Worm (Caenorhabditis elegans) whole organism, early embryonic: Measurements from ENCODE around the gene sdz-31.

Experiments used
- B0310.2 ChIP-seq: sonication (generic microtip); optimal IDR thresholded peaks from 2 replicates; lab custom pipeline; 2016; ENCODE audit warnings: mild to moderate bottlenecking, missing genetic modification characterization, missing compliant biosample characterization
- ama-1 ChIP-seq: fragments of 150-350 bp; optimal IDR thresholded peaks from 2 replicates; lab custom pipeline; 2014
- ceh-36 ChIP-seq: sonication (generic microtip); optimal IDR thresholded peaks from 2 replicates; lab custom pipeline; 2016; ENCODE audit warnings: missing genetic modification characterization, inconsistent platforms, missing compliant biosample characterization
- ets-7 ChIP-seq: sonication (generic microtip); optimal IDR thresholded peaks from 2 replicates; lab custom pipeline; 2016; ENCODE audit warnings: missing genotype, missing genetic modification characterization, missing compliant biosample characterization
- hmg-4 ChIP-seq: fragments of 200-800 bp; sonication (Bioruptor generic); optimal IDR thresholded peaks from 2 replicates; lab custom pipeline; 2018; ENCODE audit warnings: mild to moderate bottlenecking, missing genetic modification characterization, missing compliant biosample characterization
- hnd-1 ChIP-seq: sonication (generic microtip); optimal IDR thresholded peaks from 2 replicates; lab custom pipeline; 2016; ENCODE audit warnings: missing genetic modification characterization, missing compliant biosample characterization
- scrt-1 ChIP-seq: fragments of 200-800 bp; sonication (Bioruptor generic); IDR thresholded peaks from 2 replicates; pipeline ENCODE4 v1.3.6; 2022; ENCODE audit warnings: missing genetic modification characterization, missing compliant biosample characterization
- tbx-11 ChIP-seq: fragments of 200-800 bp; sonication (Bioruptor generic); IDR thresholded peaks from 2 replicates; pipeline ENCODE4 v1.3.6; 2022; ENCODE audit warnings: missing genetic modification characterization, missing compliant biosample characterization
- tbx-37 ChIP-seq: fragments of 200-800 bp; sonication (Bioruptor generic); conservative IDR thresholded peaks from 2 replicates; pipeline ENCODE4 v1.3.6; 2022; ENCODE audit warnings: missing genetic modification reagents, missing genetic modification characterization, missing compliant biosample characterization
- tra-4 ChIP-seq: sonication (generic microtip); optimal IDR thresholded peaks from 2 replicates; lab custom pipeline; 2017; ENCODE audit warnings: missing genetic modification characterization, missing compliant biosample characterization

DNA sequence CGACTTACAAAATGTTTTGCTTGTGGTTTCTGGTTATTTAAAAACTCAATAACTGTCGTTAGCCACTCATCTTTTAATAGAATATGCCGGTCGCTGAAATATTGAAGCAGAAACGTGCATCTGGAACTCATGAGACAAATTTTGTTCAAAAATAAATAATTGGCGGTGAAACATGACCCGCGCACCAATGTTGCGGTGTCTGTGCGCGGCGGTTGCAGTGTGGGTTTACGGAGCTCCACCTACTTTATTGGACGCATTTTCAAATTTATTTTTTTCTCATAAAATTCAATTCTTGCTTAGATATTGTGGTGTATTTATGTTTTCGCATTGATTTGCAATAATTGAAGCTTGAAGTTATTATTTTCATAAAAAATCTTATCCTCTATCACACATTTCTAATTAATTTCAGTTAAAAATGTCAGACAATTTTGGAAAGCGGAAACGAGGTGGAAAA lies 50.7 kb downstream of the sdz-31 start, which contains the start of the genes rmh-2 and suds-3:
- no peak for TF ChIP-seq ama-1 (lab: Kevin White, UChicago)
- no peak for TF ChIP-seq scrt-1 (GFP tag; lab: Robert Waterston, UW)
- no peak for TF ChIP-seq tra-4 (tag; lab: Kevin White, UChicago)
- TF ChIP-seq tbx-37 = no peak
- no peak for TF ChIP-seq hnd-1 (tag; lab: Kevin White, UChicago)
- peak; percentile 7 for TF ChIP-seq hmg-4 (GFP tag; lab: Kevin White, UChicago)
- TF ChIP-seq ceh-36 (tag; lab: Kevin White, UChicago) = no peak
- TF ChIP-seq tbx-11 (GFP tag; lab: Robert Waterston, UW) = no peak
- no peak for TF ChIP-seq B0310.2 (tag; lab: Kevin White, UChicago)
- no peak for TF ChIP-seq ets-7 (tag; lab: Kevin White, UChicago)
